Worm (Caenorhabditis elegans) whole organism, L2 larva: ENCODE measurements around the gene F42F12.11.

Experiments used
- R02D3.7 ChIP-seq: fragments of 150-350 bp; optimal IDR thresholded peaks from 2 replicates; lab custom pipeline; 2014; ENCODE audit warnings: missing biosample characterization, missing genetic modification characterization
- Y55F3AM.14 ChIP-seq: fragments of 200-800 bp; sonication (Bioruptor generic); optimal IDR thresholded peaks from 2 replicates; lab custom pipeline; 2018; ENCODE audit warnings: mild to moderate bottlenecking, missing genetic modification characterization, missing compliant biosample characterization
- egl-27 ChIP-seq: sonication (generic microtip); optimal IDR thresholded peaks from 3 replicates; lab custom pipeline; 2017; ENCODE audit warnings: missing biosample characterization, missing genetic modification reagents, missing genetic modification characterization
- gmeb-1 ChIP-seq: fragments of 150-350 bp; optimal IDR thresholded peaks from 2 replicates; lab custom pipeline; 2014; ENCODE audit warnings: missing biosample characterization, missing genetic modification characterization
- skn-1 ChIP-seq: sonication (generic microtip); optimal IDR thresholded peaks from 2 replicates; lab custom pipeline; 2017; ENCODE audit warnings: missing biosample characterization, missing genetic modification characterization
- unc-62 ChIP-seq: fragments of 150-350 bp; optimal IDR thresholded peaks from 2 replicates; lab custom pipeline; 2014; ENCODE audit warnings: missing biosample characterization, missing genetic modification reagents, missing genetic modification characterization
- ztf-11 ChIP-seq: sonication (generic microtip); optimal IDR thresholded peaks from 2 replicates; lab custom pipeline; 2017; ENCODE audit warnings: missing biosample characterization, missing genetic modification characterization

DNA sequence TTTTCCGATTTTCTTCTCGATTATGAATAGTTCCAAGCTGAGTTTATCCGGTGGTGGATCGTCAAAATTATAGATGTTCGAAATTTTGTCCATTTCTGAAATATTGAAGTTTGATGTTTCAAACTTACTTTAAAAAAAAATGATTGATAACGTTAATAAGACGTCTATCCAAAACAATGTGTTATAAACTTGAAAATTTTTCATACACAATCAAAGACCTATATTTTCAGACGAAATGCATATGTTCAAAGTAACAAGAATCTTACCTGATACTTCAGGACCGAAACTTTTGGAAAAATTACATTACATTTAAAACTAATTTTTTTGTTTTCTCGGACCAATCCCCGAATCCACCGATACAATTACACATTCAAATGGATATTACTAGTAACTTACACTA lies 44.6 kb downstream of the F42F12.11 start, which contains the start of gene nekl-3:
- TF ChIP-seq ztf-11, result no peak
- no peak for TF ChIP-seq R02D3.7 (tag; lab: Kevin White, UChicago)
- TF ChIP-seq unc-62, result no peak
- TF ChIP-seq egl-27, result no peak
- no peak for TF ChIP-seq skn-1 (tag; lab: Kevin White, UChicago)
- TF ChIP-seq gmeb-1 (tag; lab: Kevin White, UChicago), result no peak
- TF ChIP-seq Y55F3AM.14 (GFP tag; lab: Kevin White, UChicago), result no peak
